Worm (Caenorhabditis elegans) whole organism, L2 larva: ENCODE data around the gene rpb-9.

ENCODE experiments used
- R02D3.7 ChIP-seq: fragments of 150-350 bp; optimal IDR thresholded peaks from 2 replicates; lab custom pipeline; 2014; ENCODE audit warnings: missing biosample characterization, missing genetic modification characterization
- lin-13 ChIP-seq: fragments of 150-350 bp; optimal IDR thresholded peaks from 2 replicates; lab custom pipeline; 2014; ENCODE audit warnings: missing biosample characterization, missing genetic modification reagents, missing genetic modification characterization
- nhr-77 ChIP-seq: fragments of 150-350 bp; optimal IDR thresholded peaks from 2 replicates; lab custom pipeline; 2014; ENCODE audit warnings: missing biosample characterization, missing genetic modification characterization
- skn-1 ChIP-seq: sonication (generic microtip); optimal IDR thresholded peaks from 2 replicates; lab custom pipeline; 2017; ENCODE audit warnings: missing biosample characterization, missing genetic modification characterization
- snpc-4 ChIP-seq: fragments of 150-350 bp; optimal IDR thresholded peaks from 2 replicates; lab custom pipeline; 2014; ENCODE audit warnings: missing biosample characterization, missing genetic modification characterization
- unc-62 ChIP-seq: fragments of 150-350 bp; optimal IDR thresholded peaks from 2 replicates; lab custom pipeline; 2014; ENCODE audit warnings: missing biosample characterization, missing genetic modification reagents, missing genetic modification characterization

ce11 chrV:8026343-8026742 is 14.2 kb upstream of the rpb-9 start, which contains the start of gene F43H9.4:
- no peak for TF ChIP-seq unc-62 (GFP tag; lab: Kevin White, UChicago)
- no peak for TF ChIP-seq skn-1 (tag; lab: Kevin White, UChicago)
- no peak for TF ChIP-seq nhr-77 (tag; lab: Kevin White, UChicago)
- TF ChIP-seq snpc-4: no peak
- TF ChIP-seq R02D3.7 (tag; lab: Kevin White, UChicago): no peak
- no peak for TF ChIP-seq lin-13 (GFP tag; lab: Kevin White, UChicago)
